Worm (Caenorhabditis elegans): ENCODE measurements around the gene T24H7.9.

T24H7.9 gene

DNA sequence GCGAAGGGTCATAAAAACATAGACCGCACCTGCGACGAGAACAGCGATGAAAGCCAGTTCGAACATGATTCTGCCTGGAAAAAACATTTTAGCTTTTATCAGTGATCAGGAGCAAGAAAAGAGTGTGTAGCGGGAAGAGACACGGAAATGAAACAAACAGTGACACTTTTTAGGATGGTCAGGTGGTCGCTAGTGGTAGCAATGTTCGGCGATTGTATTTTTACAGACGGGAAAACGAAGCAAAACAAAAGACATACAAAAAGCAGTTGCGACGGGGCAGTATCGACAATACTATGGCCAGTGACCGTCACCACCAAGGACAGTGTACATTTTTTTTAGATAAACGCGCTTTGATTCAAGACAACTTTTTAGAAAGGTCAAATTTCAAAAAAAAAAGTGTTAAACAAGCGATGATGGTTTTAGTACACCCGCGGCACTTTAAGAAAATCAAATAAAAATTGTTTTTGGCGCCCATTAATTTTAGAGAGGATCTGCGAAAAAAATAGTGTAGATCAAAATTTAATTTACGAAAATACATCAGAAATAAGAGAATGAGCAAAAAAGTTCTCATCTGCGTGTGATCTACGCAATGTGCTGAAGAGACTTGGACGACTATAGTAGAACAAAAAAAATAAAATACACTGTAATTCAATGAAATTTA lies at the start of gene T24H7.9 (continued):
- no peak for TF ChIP-seq pha-4 (GFP tag; IDR thresholded peaks at IDR 0.05)
- no peak for TF ChIP-seq pha-4 (tag; optimal IDR thresholded peaks at IDR 0.05)
- TF ChIP-seq tra-1 (GFP tag; IDR thresholded peaks at IDR 0.05) = no peak
- TF ChIP-seq zfp-2 (tag; optimal IDR thresholded peaks at IDR 0.05) = no peak
- no peak for TF ChIP-seq lim-7 (GFP tag; IDR thresholded peaks at IDR 0.05)
- TF ChIP-seq lin-13 (GFP tag; optimal IDR thresholded peaks at IDR 0.05) = no peak
- TF ChIP-seq fos-1 (tag; optimal IDR thresholded peaks at IDR 0.05) = no peak
- TF ChIP-seq cey-2 (tag; optimal IDR thresholded peaks at IDR 0.05; ENCODE audit: borderline replicate concordance, insufficient read depth) = no peak
- no peak for TF ChIP-seq daf-8 (GFP tag; IDR thresholded peaks at IDR 0.05)
- TF ChIP-seq zip-11 (GFP tag; IDR thresholded peaks at IDR 0.05) = no peak
- no peak for TF ChIP-seq spr-3 (GFP tag; optimal IDR thresholded peaks at IDR 0.05)
- TF ChIP-seq duxl-1 (tag; optimal IDR thresholded peaks at IDR 0.05; ENCODE audit: poor library complexity) = no peak
- no peak for TF ChIP-seq D1046.2 (GFP tag; IDR thresholded peaks at IDR 0.05)
- TF ChIP-seq ama-1 (optimal IDR thresholded peaks at IDR 0.05) = no peak
- TF ChIP-seq ces-1 (GFP tag; optimal IDR thresholded peaks at IDR 0.05) = no peak
- TF ChIP-seq mxl-2 (GFP tag; conservative IDR thresholded peaks at IDR 0.05) = no peak
- TF ChIP-seq gei-8 (GFP tag; optimal IDR thresholded peaks at IDR 0.05) = no peak
- TF ChIP-seq mep-1 (tag; optimal IDR thresholded peaks at IDR 0.05) = peak; percentile 8
- peak; percentile 37; the same call in 1 of the 2 replicates for TF ChIP-seq dmd-6 (GFP tag; IDR thresholded peaks at IDR 0.05)
- TF ChIP-seq Y5F2A.4 (GFP tag; optimal IDR thresholded peaks at IDR 0.05) = no peak
- TF ChIP-seq unc-62 (GFP tag; optimal IDR thresholded peaks at IDR 0.05 in 1 of 2) = no peak
- no peak for TF ChIP-seq unc-62 (tag; optimal IDR thresholded peaks at IDR 0.05)
- TF ChIP-seq daf-16 (GFP tag; optimal IDR thresholded peaks at IDR 0.05) = no peak
- peak; percentile 60 for TF ChIP-seq daf-16 (tag; optimal IDR thresholded peaks at IDR 0.05)
- no peak for TF ChIP-seq nhr-237 (tag; optimal IDR thresholded peaks at IDR 0.05)
- no peak for TF ChIP-seq nhr-11 (tag; optimal IDR thresholded peaks at IDR 0.05)
- TF ChIP-seq lin-39 (tag; optimal IDR thresholded peaks at IDR 0.05) = no peak
- no peak for TF ChIP-seq ceh-28 (tag; optimal IDR thresholded peaks at IDR 0.05)
- TF ChIP-seq ceh-20 (GFP tag; IDR thresholded peaks at IDR 0.05) = no peak
- TF ChIP-seq madf-9 (GFP tag; conservative IDR thresholded peaks at IDR 0.05) = no peak
- TF ChIP-seq spr-1 (tag; optimal IDR thresholded peaks at IDR 0.05) = no peak
- no peak for TF ChIP-seq snpc-1.2 (GFP tag; IDR thresholded peaks at IDR 0.05)
- no peak for TF ChIP-seq ceh-44 (GFP tag; IDR thresholded peaks at IDR 0.05)
- TF ChIP-seq attf-4 (tag; optimal IDR thresholded peaks at IDR 0.05) = no peak
- TF ChIP-seq hif-1 (tag; optimal IDR thresholded peaks at IDR 0.05) = no peak
- no peak for TF ChIP-seq F37D6.2 (tag; optimal IDR thresholded peaks at IDR 0.05)
- TF ChIP-seq mdl-1 (tag; optimal IDR thresholded peaks at IDR 0.05) = no peak
- TF ChIP-seq rbr-2 (tag; optimal IDR thresholded peaks at IDR 0.05) = no peak
- TF ChIP-seq ceh-62 (tag; optimal IDR thresholded peaks at IDR 0.05) = no peak
- no peak for TF ChIP-seq tag-97 (GFP tag; IDR thresholded peaks at IDR 0.05)
- peak; percentile 66 for TF ChIP-seq hlh-30 (tag; optimal IDR thresholded peaks at IDR 0.05; ENCODE audit: insufficient read depth)
- TF ChIP-seq Y48G9A.11 (GFP tag; IDR thresholded peaks at IDR 0.05) = no peak
- no peak for TF ChIP-seq lin-15B (tag; optimal IDR thresholded peaks at IDR 0.05)
- no peak for TF ChIP-seq egl-27 (tag; optimal IDR thresholded peaks at IDR 0.05)

All from whole organism, L4 larva.